Worm (Caenorhabditis elegans): ENCODE measurements around the gene sfxn-5.

Gene sfxn-5

ce11 chrII:8128273-8129039 is 23.6 kb upstream of the sfxn-5 start (continued):
- no peak for TF ChIP-seq gei-8 (GFP tag; optimal IDR thresholded peaks at IDR 0.05)
- TF ChIP-seq attf-4 (tag; optimal IDR thresholded peaks at IDR 0.05): no peak
- peak; percentile 4 for TF ChIP-seq nhr-77 (tag; optimal IDR thresholded peaks at IDR 0.05)
- TF ChIP-seq F37D6.2 (tag; optimal IDR thresholded peaks at IDR 0.05): peak; percentile 8
- TF ChIP-seq nhr-10 (tag; optimal IDR thresholded peaks at IDR 0.05): no peak
- no peak for TF ChIP-seq lin-39 (tag; optimal IDR thresholded peaks at IDR 0.05)
- no peak for TF ChIP-seq ama-1 (optimal IDR thresholded peaks at IDR 0.05)
- no peak for TF ChIP-seq Y75B8A.6 (GFP tag; IDR thresholded peaks at IDR 0.05)
- TF ChIP-seq F10B5.3 (tag; optimal IDR thresholded peaks at IDR 0.05): peak; percentile 7
- TF ChIP-seq fkh-10 (GFP tag; optimal IDR thresholded peaks at IDR 0.05): no peak
- peak; percentile 72 for TF ChIP-seq egl-43 (GFP tag; IDR thresholded peaks at IDR 0.05)
- peak; percentile 69 for TF ChIP-seq dmd-6 (GFP tag; IDR thresholded peaks at IDR 0.05)
- TF ChIP-seq ceh-44 (GFP tag; IDR thresholded peaks at IDR 0.05): no peak
- TF ChIP-seq mxl-2 (GFP tag; conservative IDR thresholded peaks at IDR 0.05): no peak
- TF ChIP-seq ceh-32 (tag; optimal IDR thresholded peaks at IDR 0.05; ENCODE audit: poor library complexity): no peak
- no peak; the same call in 1 of the 2 replicates for TF ChIP-seq T26A8.4 (GFP tag; IDR thresholded peaks at IDR 0.05)
- TF ChIP-seq zfp-3 (GFP tag; conservative IDR thresholded peaks at IDR 0.05): no peak
- TF ChIP-seq php-3 (GFP tag; IDR thresholded peaks at IDR 0.05): 0 out of 2 replicates have a peak, but pooled peaks have one; percentile 12
- no peak for TF ChIP-seq madf-9 (GFP tag; conservative IDR thresholded peaks at IDR 0.05)
- peak; percentile 17 for TF ChIP-seq nhr-48 (tag; optimal IDR thresholded peaks at IDR 0.05)
- TF ChIP-seq snpc-4 (tag; optimal IDR thresholded peaks at IDR 0.05): no peak
- TF ChIP-seq ceh-20 (GFP tag; IDR thresholded peaks at IDR 0.05): peak; percentile 53; the same call in 1 of the 2 replicates
- TF ChIP-seq lin-1 (GFP tag; IDR thresholded peaks at IDR 0.05): 0 out of 2 replicates have a peak, but pooled peaks have one; percentile 33
- TF ChIP-seq unc-62 (GFP tag; optimal IDR thresholded peaks at IDR 0.05 in 1 of 2): peak in 1 of 2 experiments; percentile 96
- TF ChIP-seq unc-62 (tag; optimal IDR thresholded peaks at IDR 0.05): no peak
- peak; percentile 45 for TF ChIP-seq nhr-28 (tag; optimal IDR thresholded peaks at IDR 0.05)
- TF ChIP-seq set-16 (GFP tag; IDR thresholded peaks at IDR 0.05): peak; percentile 98
- no peak for TF ChIP-seq tra-1 (GFP tag; IDR thresholded peaks at IDR 0.05)
- TF ChIP-seq saeg-2 (GFP tag; IDR thresholded peaks at IDR 0.05): no peak
- TF ChIP-seq lin-29 (GFP tag; IDR thresholded peaks at IDR 0.05): no peak
- TF ChIP-seq zip-2 (tag; optimal IDR thresholded peaks at IDR 0.05): peak; percentile 94
- TF ChIP-seq spr-3 (GFP tag; optimal IDR thresholded peaks at IDR 0.05): no peak
- no peak for TF ChIP-seq ZK546.5 (tag; optimal IDR thresholded peaks at IDR 0.05)
- no peak for TF ChIP-seq nhr-41 (GFP tag; IDR thresholded peaks at IDR 0.05)
- TF ChIP-seq aly-2 (tag; optimal IDR thresholded peaks at IDR 0.05): no peak
- no peak for TF ChIP-seq lin-15B (tag; optimal IDR thresholded peaks at IDR 0.05)
- no peak for TF ChIP-seq ceh-82 (tag; optimal IDR thresholded peaks at IDR 0.05)
- TF ChIP-seq zag-1 (tag; optimal IDR thresholded peaks at IDR 0.05): no peak
- peak; percentile 64 for TF ChIP-seq ctbp-1 (GFP tag; IDR thresholded peaks at IDR 0.05)
- TF ChIP-seq hif-1 (tag; optimal IDR thresholded peaks at IDR 0.05): no peak
- TF ChIP-seq arid-1 (GFP tag; conservative IDR thresholded peaks at IDR 0.05): no peak
- TF ChIP-seq duxl-1 (tag; optimal IDR thresholded peaks at IDR 0.05; ENCODE audit: poor library complexity): no peak
- no peak for TF ChIP-seq F26F4.8 (GFP tag; conservative IDR thresholded peaks at IDR 0.05)
- no peak for TF ChIP-seq unc-39 (tag; optimal IDR thresholded peaks at IDR 0.05)
- no peak for TF ChIP-seq daf-12 (tag; optimal IDR thresholded peaks at IDR 0.05)
- TF ChIP-seq ceh-28 (tag; optimal IDR thresholded peaks at IDR 0.05): no peak
- TF ChIP-seq cey-2 (tag; optimal IDR thresholded peaks at IDR 0.05; ENCODE audit: borderline replicate concordance, insufficient read depth): no peak
- peak; percentile 13; the same call in 1 of the 2 replicates for TF ChIP-seq lin-38 (GFP tag; IDR thresholded peaks at IDR 0.05)
- TF ChIP-seq dpl-1 (GFP tag; optimal IDR thresholded peaks at IDR 0.05): peak; percentile 30
- no peak for TF ChIP-seq dmd-9 (GFP tag; IDR thresholded peaks at IDR 0.05)
- TF ChIP-seq ztf-7 (tag; optimal IDR thresholded peaks at IDR 0.05): no peak
